Fruit fly (Drosophila melanogaster) whole organism, embryonic: ENCODE results near the gene CG15209.

Source experiments
- Abd-B ChIP-seq: fragments of 200-800 bp; sonication (Bioruptor generic); optimal IDR thresholded peaks from 2 replicates; lab custom pipeline; 2018; ENCODE audit warnings: missing biosample characterization, mild to moderate bottlenecking, missing genetic modification characterization, moderate library complexity
- Awh ChIP-seq: fragments of 200-800 bp; sonication (Bioruptor generic); IDR thresholded peaks from 2 replicates; pipeline ENCODE4, ENCODE4 v1.3.6; 2022; ENCODE audit warnings: missing biosample characterization, missing genetic modification characterization
- BEAF-32 ChIP-seq: fragments of 200-800 bp; sonication (Bioruptor generic); optimal IDR thresholded peaks from 3 replicates; lab custom pipeline; 2017; ENCODE audit warnings: missing biosample characterization, missing genetic modification characterization, mild to moderate bottlenecking, moderate library complexity, missing genetic modification reagents
- Blimp-1 ChIP-seq: fragments of 200-800 bp; sonication (Bioruptor generic); optimal IDR thresholded peaks from 3 replicates; lab custom pipeline; 2018; ENCODE audit warnings: missing biosample characterization, missing genetic modification characterization, mild to moderate bottlenecking, moderate library complexity, missing genetic modification reagents
- Bteb2 ChIP-seq: fragments of 200-800 bp; sonication (Bioruptor generic); optimal IDR thresholded peaks from 2 replicates; lab custom pipeline; 2016; ENCODE audit warnings: missing biosample characterization, missing genetic modification characterization
- CG10543 ChIP-seq: fragments of 200-800 bp; sonication (Bioruptor generic); optimal IDR thresholded peaks from 3 replicates; lab custom pipeline; 2017; ENCODE audit warnings: missing biosample characterization, mild to moderate bottlenecking, missing genetic modification characterization, moderate library complexity
- CG10565 ChIP-seq: fragments of 200-800 bp; sonication (Bioruptor generic); optimal IDR thresholded peaks from 3 replicates; lab custom pipeline; 2016; ENCODE audit warnings: missing biosample characterization, mild to moderate bottlenecking, missing genetic modification characterization
- CG13287 ChIP-seq: fragments of 200-800 bp; sonication (Bioruptor generic); IDR thresholded peaks from 2 replicates; pipeline ENCODE4 v1.3.6; 2022; ENCODE audit warnings: missing biosample characterization, missing genetic modification characterization; ENCODE audit not compliant: partially characterized antibody
- CG14050 ChIP-seq: fragments of 200-800 bp; sonication (Bioruptor generic); IDR thresholded peaks from 3 replicates; pipeline ENCODE4 v1.3.6; 2022; ENCODE audit warnings: missing biosample characterization, missing genetic modification characterization
- CG1529 ChIP-seq: fragments of 200-800 bp; sonication (Bioruptor generic); optimal IDR thresholded peaks from 3 replicates; lab custom pipeline; 2018; ENCODE audit warnings: missing biosample characterization, missing genetic modification characterization
- CG15696 ChIP-seq: fragments of 200-800 bp; sonication (Bioruptor generic); optimal IDR thresholded peaks from 2 replicates; lab custom pipeline; 2019; ENCODE audit warnings: missing biosample characterization, mild to moderate bottlenecking, missing genetic modification characterization, moderate library complexity
- CG17186 ChIP-seq: fragments of 200-800 bp; sonication (Bioruptor generic); optimal IDR thresholded peaks from 3 replicates; lab custom pipeline; 2017; ENCODE audit warnings: missing biosample characterization, missing genetic modification reagents, missing genetic modification characterization
- CG17385 ChIP-seq: fragments of 200-800 bp; sonication (Bioruptor generic); optimal IDR thresholded peaks from 3 replicates; lab custom pipeline; 2018; ENCODE audit warnings: missing biosample characterization, mild to moderate bottlenecking, missing genetic modification characterization
- CG2116 ChIP-seq: fragments of 200-800 bp; sonication (Bioruptor generic); optimal IDR thresholded peaks from 3 replicates; lab custom pipeline; 2018; ENCODE audit warnings: missing biosample characterization, mild to moderate bottlenecking, missing genetic modification characterization
- CG2678 ChIP-seq: fragments of 200-800 bp; sonication (Bioruptor generic); optimal IDR thresholded peaks from 3 replicates; lab custom pipeline; 2019; ENCODE audit warnings: missing biosample characterization, mild to moderate bottlenecking, missing genetic modification characterization, moderate library complexity
- CG3163 ChIP-seq: fragments of 200-800 bp; sonication (Bioruptor generic); optimal IDR thresholded peaks from 3 replicates; lab custom pipeline; 2016; ENCODE audit warnings: missing biosample characterization, missing genetic modification characterization
- CG32772 ChIP-seq: fragments of 200-800 bp; sonication (Bioruptor generic); IDR thresholded peaks from 2 replicates; pipeline ENCODE4 v1.3.6; 2022; ENCODE audit warnings: missing biosample characterization, missing genetic modification characterization
- CG3281 ChIP-seq: fragments of 200-800 bp; sonication (Bioruptor generic); optimal IDR thresholded peaks from 3 replicates; lab custom pipeline; 2017; ENCODE audit warnings: missing biosample characterization, mild to moderate bottlenecking, missing genetic modification characterization
- CG34224 ChIP-seq: fragments of 200-800 bp; sonication (Bioruptor generic); IDR thresholded peaks from 3 replicates; pipeline ENCODE4 v1.3.6; 2022; ENCODE audit warnings: missing biosample characterization, missing genetic modification characterization; ENCODE audit not compliant: partially characterized antibody
- CG34422 ChIP-seq: fragments of 200-800 bp; sonication (Bioruptor generic); IDR thresholded peaks from 3 replicates; pipeline ENCODE4 v1.3.6; 2022; ENCODE audit warnings: missing biosample characterization, missing genetic modification characterization
- CG3726 ChIP-seq: fragments of 200-800 bp; sonication (Bioruptor generic); IDR thresholded peaks from 3 replicates; pipeline ENCODE4, ENCODE4 v1.3.6; 2022; ENCODE audit warnings: missing biosample characterization, missing genetic modification characterization
- CG43689 ChIP-seq: fragments of 200-800 bp; sonication (Bioruptor generic); IDR thresholded peaks from 2 replicates; pipeline ENCODE4 v1.3.6; 2022; ENCODE audit warnings: missing biosample characterization, missing genetic modification characterization
- CG7357 ChIP-seq: fragments of 200-800 bp; sonication (Bioruptor generic); IDR thresholded peaks from 3 replicates; pipeline ENCODE4 v1.3.6; 2022; ENCODE audit warnings: missing biosample characterization, missing genetic modification characterization
- CG9609 ChIP-seq: fragments of 200-800 bp; sonication (Bioruptor generic); optimal IDR thresholded peaks from 3 replicates; lab custom pipeline; 2016; ENCODE audit warnings: missing biosample characterization, missing genetic modification characterization
- E2f1 ChIP-seq: fragments of 200-800 bp; sonication (Bioruptor generic); IDR thresholded peaks from 2 replicates; pipeline ENCODE4 v1.3.6; 2022; ENCODE audit warnings: missing biosample characterization, missing genetic modification characterization
- Ets97D ChIP-seq: fragments of 200-800 bp; sonication (Bioruptor generic); optimal IDR thresholded peaks from 3 replicates; lab custom pipeline; 2016; ENCODE audit warnings: missing biosample characterization, missing genetic modification characterization
- Hr39 ChIP-seq: fragments of >200 bp; optimal IDR thresholded peaks from 2 replicates; lab custom pipeline; 2017
- Hsf ChIP-seq: fragments of 200-800 bp; sonication (Bioruptor generic); optimal IDR thresholded peaks from 3 replicates; lab custom pipeline; 2016; ENCODE audit warnings: missing biosample characterization, missing genetic modification characterization
- Kr ChIP-seq: fragments of 200-800 bp; sonication (Bioruptor generic); optimal IDR thresholded peaks from 2 replicates; lab custom pipeline; 2017; ENCODE audit warnings: missing biosample characterization, mild to moderate bottlenecking, missing genetic modification characterization
- Mes4 ChIP-seq: fragments of 200-800 bp; sonication (Bioruptor generic); optimal IDR thresholded peaks from 2 replicates; lab custom pipeline; 2016; ENCODE audit warnings: missing biosample characterization, missing genetic modification characterization
- Mrtf ChIP-seq: fragments of 200-800 bp; sonication (Bioruptor generic); IDR thresholded peaks from 3 replicates; pipeline ENCODE4 v1.3.6; 2022; ENCODE audit warnings: missing biosample characterization, missing genetic modification characterization
- Neu2 ChIP-seq: fragments of 200-800 bp; sonication (Bioruptor generic); optimal IDR thresholded peaks from 3 replicates; lab custom pipeline; 2016; ENCODE audit warnings: missing biosample characterization, missing genetic modification characterization, borderline replicate concordance
- Trl ChIP-seq, 3 experiments: fragments of >200 bp in 2 of 3; fragments of 200-800 bp in 1 of 3; sonication (Bioruptor generic) in 1 of 3; optimal IDR thresholded peaks; 2 replicates in 1 of 3; 3 replicates in 2 of 3; lab custom pipeline; 2016 to 2017; ENCODE audit warnings: missing biosample characterization in 1 of 3, missing genetic modification characterization in 1 of 3
- aop ChIP-seq: fragments of 200-800 bp; sonication (Bioruptor generic); IDR thresholded peaks from 2 replicates; pipeline ENCODE4 v1.3.6; 2022; ENCODE audit warnings: missing biosample characterization, missing genetic modification characterization
- ara ChIP-seq: fragments of 200-800 bp; sonication (Bioruptor generic); IDR thresholded peaks from 2 replicates; pipeline ENCODE4 v1.3.6; 2022; ENCODE audit warnings: missing biosample characterization, missing genetic modification characterization
- ase ChIP-seq: fragments of 200-800 bp; sonication (Bioruptor generic); IDR thresholded peaks from 3 replicates; pipeline ENCODE4 v1.3.6; 2022; ENCODE audit warnings: missing biosample characterization, missing genetic modification characterization
- crc ChIP-seq: fragments of 200-800 bp; sonication (Bioruptor generic); optimal IDR thresholded peaks from 2 replicates; lab custom pipeline; 2016; ENCODE audit warnings: missing biosample characterization, missing genetic modification characterization
- dm ChIP-seq: fragments of 200-800 bp; sonication (Bioruptor generic); optimal IDR thresholded peaks from 3 replicates; lab custom pipeline; 2016; ENCODE audit warnings: missing biosample characterization, missing genetic modification characterization
- dysf ChIP-seq: fragments of 200-800 bp; sonication (Bioruptor generic); IDR thresholded peaks from 3 replicates; pipeline ENCODE4 v1.3.6; 2022; ENCODE audit warnings: missing biosample characterization, missing genetic modification characterization
- ems ChIP-seq: fragments of 200-800 bp; sonication (Bioruptor generic); optimal IDR thresholded peaks from 3 replicates; lab custom pipeline; 2016; ENCODE audit warnings: missing biosample characterization, missing genetic modification characterization
- fru ChIP-seq: fragments of >200 bp; optimal IDR thresholded peaks from 2 replicates; lab custom pipeline; 2017
- hkb ChIP-seq, 2 experiments: fragments of 200-800 bp in 1 of 2; fragments of >200 bp in 1 of 2; sonication (Bioruptor generic) in 1 of 2; IDR thresholded peaks in 1 of 2; optimal IDR thresholded peaks in 1 of 2; 2 replicates each; pipeline versions ENCODE4 v1.3.6 to Lab custom; 2017 to 2022; ENCODE audit warnings: missing biosample characterization in 1 of 2, missing genetic modification characterization in 1 of 2
- hth ChIP-seq: fragments of >200 bp; optimal IDR thresholded peaks from 2 replicates; lab custom pipeline; 2017; ENCODE audit warnings: inconsistent platforms
- jigr1 ChIP-seq: fragments of 200-800 bp; sonication (Bioruptor generic); IDR thresholded peaks from 3 replicates; pipeline ENCODE4 v1.3.6; 2022; ENCODE audit warnings: missing biosample characterization, missing genetic modification characterization
- klu ChIP-seq: fragments of 200-800 bp; sonication (Bioruptor generic); IDR thresholded peaks from 2 replicates; pipeline ENCODE4 v1.3.6; 2022; ENCODE audit warnings: missing biosample characterization, missing genetic modification characterization
- pan ChIP-seq, 4 experiments: fragments of >200 bp in 3 of 4; fragments of 200-800 bp in 1 of 4; sonication (Bioruptor generic) in 1 of 4; optimal IDR thresholded peaks in 3 of 4; IDR thresholded peaks in 1 of 4; 2 replicates each; pipeline versions ENCODE4 v1.3.6 to Lab custom; 2017 to 2022; ENCODE audit warnings: missing biosample characterization in 2 of 4, missing genetic modification characterization in 2 of 4, mixed read lengths in 1 of 4
- ranshi ChIP-seq: fragments of 200-800 bp; sonication (Bioruptor generic); IDR thresholded peaks from 2 replicates; pipeline ENCODE4 v1.3.6; 2022; ENCODE audit warnings: missing biosample characterization, missing genetic modification characterization
- run ChIP-seq: fragments of 200-800 bp; sonication (Bioruptor generic); optimal IDR thresholded peaks from 3 replicates; lab custom pipeline; 2018; ENCODE audit warnings: missing biosample characterization, mild to moderate bottlenecking, missing genetic modification characterization
- stc ChIP-seq: fragments of 200-800 bp; sonication (Bioruptor generic); IDR thresholded peaks from 2 replicates; pipeline ENCODE4 v1.3.6; 2022; ENCODE audit warnings: missing biosample characterization, missing genetic modification characterization

The CG15209 gene

dm6 chrX:10822678-10823440 lies 19.1 kb upstream of the CG15209 start:
- TF ChIP-seq CG3163 (GFP tag; lab: Kevin White, UChicago) (no peak), dysf (peak; percentile 45; the same call in 2 of the 3 replicates), Hr39 (lab: Kevin White, UChicago) (no peak), ranshi (GFP tag; lab: Robert Waterston, UW) (no peak; the same call in 1 of the 2 replicates), Kr (GFP tag; lab: Kevin White, UChicago) (no peak), CG13287 (GFP tag; lab: Robert Waterston, UW) (no peak), CG32772 (peak; percentile 28; the same call in 1 of the 2 replicates), CG34224 (GFP tag; lab: Robert Waterston, UW) (no peak), CG14050 (GFP tag; lab: Robert Waterston, UW) (no peak), ems (GFP tag; lab: Kevin White, UChicago) (peak; percentile 0), CG2678 (tag; lab: Kevin White, UChicago) (peak; percentile 88), ara (GFP tag; lab: Robert Waterston, UW) (peak; percentile 31; the same call in 1 of the 2 replicates), hth (lab: Kevin White, UChicago) (no peak), CG2116 (no peak), crc (GFP tag; lab: Kevin White, UChicago) (no peak), Trl (optimal IDR thresholded peaks at IDR 0.05; lab: Kevin White, UChicago) (peak in 1 of 2 experiments; percentile 9), Trl (GFP tag; optimal IDR thresholded peaks at IDR 0.05; lab: Kevin White, UChicago) (no peak), ase (GFP tag; lab: Robert Waterston, UW) (no peak), CG9609 (GFP tag; lab: Kevin White, UChicago) (peak; percentile 8), Mes4 (GFP tag; lab: Kevin White, UChicago) (peak; percentile 20), CG3726 (no peak), CG7357 (GFP tag; lab: Robert Waterston, UW) (no peak), klu (GFP tag; lab: Robert Waterston, UW) (no peak), Bteb2 (peak; percentile 7), CG43689 (no peak), hkb (optimal IDR thresholded peaks at IDR 0.05; lab: Kevin White, UChicago) (no peak), hkb (GFP tag; IDR thresholded peaks at IDR 0.05; lab: Robert Waterston, UW) (peak; percentile 62), CG10565 (GFP tag; lab: Kevin White, UChicago) (no peak), Ets97D (no peak), Blimp-1 (GFP tag; lab: Kevin White, UChicago) (peak; percentile 66), CG3281 (peak; percentile 63), aop (GFP tag; lab: Robert Waterston, UW) (no peak), CG17186 (GFP tag; lab: Kevin White, UChicago) (peak; percentile 11), fru (lab: Kevin White, UChicago) (no peak), stc (GFP tag; lab: Robert Waterston, UW) (no peak), pan (optimal IDR thresholded peaks at IDR 0.05; lab: Kevin White, UChicago) (no peak), pan (GFP tag; optimal IDR thresholded peaks at IDR 0.05 in 1 of 2, IDR thresholded peaks at IDR 0.05 in 1 of 2) (no peak), CG10543 (GFP tag; lab: Kevin White, UChicago) (no peak), CG15696 (peak; percentile 96), jigr1 (GFP tag; lab: Robert Waterston, UW) (no peak), Abd-B (no peak), CG34422 (no peak), Neu2 (GFP tag; lab: Kevin White, UChicago) (no peak), BEAF-32 (GFP tag; lab: Kevin White, UChicago) (no peak), CG17385 (GFP tag; lab: Kevin White, UChicago) (peak; percentile 53), Awh (GFP tag; lab: Robert Waterston, UW) (no peak), Mrtf (GFP tag; lab: Robert Waterston, UW) (0 out of 3 replicates have a peak, but pooled peaks have one; percentile 25), run (tag; lab: Kevin White, UChicago) (peak; percentile 26), CG1529 (GFP tag; lab: Kevin White, UChicago) (peak; percentile 60), Hsf (GFP tag; lab: Kevin White, UChicago) (peak; percentile 66), E2f1 (peak; percentile 56), dm (GFP tag; lab: Kevin White, UChicago) (no peak)
